Worm (Caenorhabditis elegans): ENCODE data around the gene cln-3.3.

- TF ChIP-seq flt-1 (GFP tag; IDR thresholded peaks at IDR 0.05) (no peak), ama-1 (optimal IDR thresholded peaks at IDR 0.05) (no peak), hmbx-1 (tag; optimal IDR thresholded peaks at IDR 0.05) (no peak), F13C5.2 (tag; optimal IDR thresholded peaks at IDR 0.05) (no peak), pes-1 (GFP tag; IDR thresholded peaks at IDR 0.05) (no peak), hmg-4 (GFP tag; optimal IDR thresholded peaks at IDR 0.05) (no peak), scrt-1 (GFP tag; IDR thresholded peaks at IDR 0.05) (no peak), aly-1 (tag; optimal IDR thresholded peaks at IDR 0.05) (no peak), hnd-1 (tag; optimal IDR thresholded peaks at IDR 0.05) (no peak), sea-1 (GFP tag; conservative IDR thresholded peaks at IDR 0.05) (no peak)
Observed at ce11 chrV:8658577-8659362, 24.1 kb upstream of the cln-3.3 start.
